Fruit fly (Drosophila melanogaster): ENCODE data around the gene CG18294.

- TF ChIP-seq CG34376 (GFP tag; optimal IDR thresholded peaks at IDR 0.05) (peak; percentile 85), grn (GFP tag; optimal IDR thresholded peaks at IDR 0.05) (no peak), Bteb2 (GFP tag; optimal IDR thresholded peaks at IDR 0.05) (peak; percentile 73), Dbx (GFP tag; IDR thresholded peaks at IDR 0.05) (peak; percentile 91), Dip3 (GFP tag; optimal IDR thresholded peaks at IDR 0.05) (peak; percentile 82), phol (tag; optimal IDR thresholded peaks at IDR 0.05) (peak; percentile 90), dysf (GFP tag; IDR thresholded peaks at IDR 0.05) (peak; percentile 92), az2 (GFP tag; optimal IDR thresholded peaks at IDR 0.05) (peak; percentile 75), CG13424 (tag; optimal IDR thresholded peaks at IDR 0.05) (peak; percentile 70), Dll (GFP tag; IDR thresholded peaks at IDR 0.05; ENCODE audit: partially characterized antibody) (no peak), pnt (GFP tag; optimal IDR thresholded peaks at IDR 0.05) (peak; percentile 89), Ets97D (GFP tag; optimal IDR thresholded peaks at IDR 0.05) (peak; percentile 100)
These were observed 41.2 kb upstream of the CG18294 start for dm6 chr3L:19516547-19516946.

Measured in whole organism, embryonic.